Worm (Caenorhabditis elegans) whole organism, young adult: ENCODE results near the gene smg-3.

Source experiments
- B0261.1 ChIP-seq: sonication (generic microtip); optimal IDR thresholded peaks from 2 replicates; lab custom pipeline; 2016; ENCODE audit warnings: mild to moderate bottlenecking, missing genetic modification characterization, moderate library complexity, missing compliant biosample characterization
- C17E4.6 ChIP-seq: fragments of 200-800 bp; sonication (Bioruptor generic); IDR thresholded peaks from 2 replicates; pipeline ENCODE4 v1.3.6; 2022; ENCODE audit warnings: missing genetic modification reagents, missing genetic modification characterization, missing compliant biosample characterization
- F22D6.2 ChIP-seq: sonication (generic microtip); optimal IDR thresholded peaks from 2 replicates; lab custom pipeline; 2016; ENCODE audit warnings: mild to moderate bottlenecking, missing genetic modification characterization, missing compliant biosample characterization
- F39B2.1 ChIP-seq: fragments of 200-800 bp; sonication (Bioruptor generic); IDR thresholded peaks from 2 replicates; pipeline ENCODE4 v1.3.6; 2022; ENCODE audit warnings: missing genetic modification reagents, missing genetic modification characterization, missing compliant biosample characterization
- F49E8.2 ChIP-seq: sonication (generic microtip); optimal IDR thresholded peaks from 3 replicates; lab custom pipeline; 2017; ENCODE audit warnings: missing genetic modification characterization, mild to moderate bottlenecking, missing compliant biosample characterization, antibody characterized with exemption, moderate library complexity; ENCODE audit not compliant: insufficient read depth
- F52B5.7 ChIP-seq: sonication (generic microtip); optimal IDR thresholded peaks from 2 replicates; lab custom pipeline; 2016; ENCODE audit warnings: mild to moderate bottlenecking, missing genetic modification characterization, missing compliant biosample characterization
- T26A5.8 ChIP-seq: sonication (generic microtip); optimal IDR thresholded peaks from 2 replicates; lab custom pipeline; 2016; ENCODE audit warnings: missing genetic modification characterization, missing compliant biosample characterization
- Y53G8AR.9 ChIP-seq: fragments of 200-800 bp; sonication (Bioruptor generic); conservative IDR thresholded peaks from 2 replicates; pipeline ENCODE4 v1.3.6; 2022; ENCODE audit warnings: missing genetic modification reagents, missing genetic modification characterization, missing compliant biosample characterization
- Y56A3A.18 ChIP-seq: fragments of 200-800 bp; sonication (Bioruptor generic); IDR thresholded peaks from 2 replicates; pipeline ENCODE4 v1.3.6; 2022; ENCODE audit warnings: missing genetic modification reagents, missing genetic modification characterization, missing compliant biosample characterization
- aptf-2 ChIP-seq: fragments of 200-800 bp; sonication (Bioruptor generic); conservative IDR thresholded peaks from 2 replicates; pipeline ENCODE4 v1.3.6; 2022; ENCODE audit warnings: missing genetic modification reagents, missing genetic modification characterization, missing compliant biosample characterization
- atf-7 ChIP-seq: sonication (generic microtip); optimal IDR thresholded peaks from 2 replicates; lab custom pipeline; 2017; ENCODE audit warnings: mild to moderate bottlenecking, missing genetic modification characterization, missing compliant biosample characterization
- bed-2 ChIP-seq: fragments of 200-800 bp; sonication (Bioruptor generic); IDR thresholded peaks from 2 replicates; pipeline ENCODE4 v1.3.6; 2022; ENCODE audit warnings: missing genetic modification reagents, missing genetic modification characterization, missing compliant biosample characterization
- ceh-40 ChIP-seq: fragments of 200-800 bp; sonication (Bioruptor generic); IDR thresholded peaks from 2 replicates; pipeline ENCODE4 v1.3.6; 2022; ENCODE audit warnings: missing genetic modification characterization, missing compliant biosample characterization
- ceh-58 ChIP-seq: fragments of 200-800 bp; sonication (Bioruptor generic); IDR thresholded peaks from 2 replicates; pipeline ENCODE4 v1.3.6; 2022; ENCODE audit warnings: missing genetic modification characterization, missing compliant biosample characterization
- chd-7 ChIP-seq: sonication (generic microtip); optimal IDR thresholded peaks from 2 replicates; lab custom pipeline; 2016; ENCODE audit warnings: mild to moderate bottlenecking, missing genetic modification characterization, moderate library complexity, missing compliant biosample characterization
- die-1 ChIP-seq: sonication (generic microtip); optimal IDR thresholded peaks from 2 replicates; lab custom pipeline; 2016; ENCODE audit warnings: missing genotype, mild to moderate bottlenecking, missing genetic modification characterization, missing compliant biosample characterization
- dpff-1 ChIP-seq: sonication (generic microtip); optimal IDR thresholded peaks from 2 replicates; lab custom pipeline; 2017; ENCODE audit warnings: mild to moderate bottlenecking, missing genetic modification characterization, missing compliant biosample characterization
- efl-1 ChIP-seq: fragments of 150-350 bp; optimal IDR thresholded peaks from 2 replicates; lab custom pipeline; 2014; ENCODE audit warnings: missing biosample characterization, missing genetic modification reagents, missing genetic modification characterization
- egl-18 ChIP-seq: fragments of 200-800 bp; sonication (Bioruptor generic); IDR thresholded peaks from 2 replicates; pipeline ENCODE4 v1.3.6; 2022; ENCODE audit warnings: missing genetic modification reagents, missing genetic modification characterization, missing compliant biosample characterization
- egl-44 ChIP-seq: fragments of 200-800 bp; sonication (Bioruptor generic); IDR thresholded peaks from 2 replicates; pipeline ENCODE4 v1.3.6; 2022; ENCODE audit warnings: missing genetic modification reagents, missing genetic modification characterization, missing compliant biosample characterization
- ekl-4 ChIP-seq: fragments of 200-800 bp; sonication (Bioruptor generic); IDR thresholded peaks from 2 replicates; pipeline ENCODE4 v1.3.6; 2022; ENCODE audit warnings: missing genetic modification reagents, missing genetic modification characterization, missing compliant biosample characterization
- fkh-3 ChIP-seq: sonication (generic microtip); optimal IDR thresholded peaks from 2 replicates; lab custom pipeline; 2016; ENCODE audit warnings: mild to moderate bottlenecking, missing genetic modification characterization, missing compliant biosample characterization
- gei-17 ChIP-seq: fragments of 200-800 bp; sonication (Bioruptor generic); optimal IDR thresholded peaks from 2 replicates; lab custom pipeline; 2018; ENCODE audit warnings: mild to moderate bottlenecking, missing genetic modification characterization, missing compliant biosample characterization
- him-1 ChIP-seq: sonication (generic microtip); optimal IDR thresholded peaks from 2 replicates; lab custom pipeline; 2016; ENCODE audit warnings: missing genotype, missing genetic modification reagents, missing genetic modification characterization, missing compliant biosample characterization
- hlh-12 ChIP-seq: sonication (generic microtip); optimal IDR thresholded peaks from 2 replicates; lab custom pipeline; 2016; ENCODE audit warnings: missing genetic modification characterization, missing compliant biosample characterization
- hmg-1.2 ChIP-seq: fragments of 200-800 bp; sonication (Bioruptor generic); IDR thresholded peaks from 2 replicates; pipeline ENCODE4 v1.3.6; 2022; ENCODE audit warnings: missing genetic modification reagents, missing genetic modification characterization, missing compliant biosample characterization
- hmg-20 ChIP-seq: fragments of 200-800 bp; sonication (Bioruptor generic); IDR thresholded peaks from 2 replicates; pipeline ENCODE4 v1.3.6; 2022; ENCODE audit warnings: missing genetic modification reagents, missing genetic modification characterization, missing compliant biosample characterization
- hrde-1 ChIP-seq: sonication (generic microtip); optimal IDR thresholded peaks from 2 replicates; lab custom pipeline; 2016; ENCODE audit warnings: missing genetic modification characterization, mild to moderate bottlenecking, missing compliant biosample characterization, moderate library complexity, missing genotype, missing genetic modification reagents, borderline replicate concordance
- lin-40 ChIP-seq: sonication (generic microtip); optimal IDR thresholded peaks from 2 replicates; lab custom pipeline; 2016; ENCODE audit warnings: missing genetic modification characterization, mild to moderate bottlenecking, missing compliant biosample characterization, missing genotype, missing genetic modification reagents
- lin-54 ChIP-seq: fragments of 200-800 bp; sonication (Bioruptor generic); optimal IDR thresholded peaks from 2 replicates; lab custom pipeline; 2018; ENCODE audit warnings: mild to moderate bottlenecking, missing genetic modification characterization, missing compliant biosample characterization
- madf-10 ChIP-seq: sonication (generic microtip); optimal IDR thresholded peaks from 2 replicates; lab custom pipeline; 2016; ENCODE audit warnings: mild to moderate bottlenecking, missing genetic modification characterization, missing compliant biosample characterization
- madf-6 ChIP-seq: fragments of 200-800 bp; sonication (Bioruptor generic); IDR thresholded peaks from 2 replicates; pipeline ENCODE4 v1.3.6; 2022; ENCODE audit warnings: missing genetic modification reagents, missing genetic modification characterization, missing compliant biosample characterization
- madf-8 ChIP-seq: fragments of 200-800 bp; sonication (Bioruptor generic); conservative IDR thresholded peaks from 2 replicates; pipeline ENCODE4 v1.3.6; 2022; ENCODE audit warnings: missing genetic modification reagents, missing genetic modification characterization, missing compliant biosample characterization
- mcd-1 ChIP-seq: fragments of 200-800 bp; sonication (Bioruptor generic); IDR thresholded peaks from 2 replicates; pipeline ENCODE4 v1.3.6; 2022; ENCODE audit warnings: missing genetic modification reagents, missing genetic modification characterization, missing compliant biosample characterization
- mes-4 ChIP-seq: sonication (generic microtip); optimal IDR thresholded peaks from 2 replicates; lab custom pipeline; 2016; ENCODE audit warnings: missing genotype, missing genetic modification characterization, missing compliant biosample characterization
- nfyb-1 ChIP-seq: fragments of 200-800 bp; sonication (Bioruptor generic); IDR thresholded peaks from 2 replicates; pipeline ENCODE4 v1.3.6; 2022; ENCODE audit warnings: missing genetic modification reagents, missing genetic modification characterization, missing compliant biosample characterization
- nhr-80 ChIP-seq: sonication (generic microtip); optimal IDR thresholded peaks from 2 replicates; lab custom pipeline; 2016; ENCODE audit warnings: missing genetic modification characterization, missing compliant biosample characterization
- nhr-90 ChIP-seq: sonication (generic microtip); optimal IDR thresholded peaks from 2 replicates; lab custom pipeline; 2016; ENCODE audit warnings: missing genotype, mild to moderate bottlenecking, missing genetic modification characterization, missing compliant biosample characterization
- pbrm-1 ChIP-seq: fragments of 200-800 bp; sonication (Bioruptor generic); IDR thresholded peaks from 2 replicates; pipeline ENCODE4 v1.3.6; 2022; ENCODE audit warnings: missing genetic modification reagents, missing genetic modification characterization, missing compliant biosample characterization
- pha-4 ChIP-seq: fragments of 150-350 bp; sonication (generic microtip); optimal IDR thresholded peaks from 2 replicates; lab custom pipeline; 2014; ENCODE audit warnings: missing biosample characterization, missing genetic modification reagents, missing genetic modification characterization
- sdz-38 ChIP-seq: sonication (generic microtip); optimal IDR thresholded peaks from 2 replicates; lab custom pipeline; 2016; ENCODE audit warnings: missing genotype, missing genetic modification characterization, missing compliant biosample characterization
- snpc-1.1 ChIP-seq: sonication (generic microtip); optimal IDR thresholded peaks from 2 replicates; lab custom pipeline; 2017; ENCODE audit warnings: missing genetic modification characterization, mild to moderate bottlenecking, missing compliant biosample characterization, antibody characterized with exemption, moderate library complexity, missing genotype, missing genetic modification reagents; ENCODE audit not compliant: insufficient read depth
- snpc-4 ChIP-seq, 5 experiments: fragments of 150-350 bp in 1 of 5; sonication (generic microtip) in 4 of 5; optimal IDR thresholded peaks; 2 replicates each; lab custom pipeline; 2014 to 2018; ENCODE audit warnings: missing genetic modification characterization in 5 of 5, missing biosample characterization in 3 of 5, antibody characterized with exemption in 2 of 5, mild to moderate bottlenecking in 2 of 5, missing compliant biosample characterization in 2 of 5, missing genotype in 2 of 5, moderate library complexity in 2 of 5, missing genetic modification reagents in 1 of 5
- sptf-2 ChIP-seq: fragments of 200-800 bp; sonication (Bioruptor generic); optimal IDR thresholded peaks from 2 replicates; lab custom pipeline; 2018; ENCODE audit warnings: mild to moderate bottlenecking, missing genetic modification characterization, missing compliant biosample characterization
- tbp1 ChIP-seq: fragments of 200-800 bp; sonication (Bioruptor generic); optimal IDR thresholded peaks from 2 replicates; lab custom pipeline; 2018; ENCODE audit warnings: mild to moderate bottlenecking, missing genetic modification characterization, missing compliant biosample characterization
- unc-130 ChIP-seq: sonication (generic microtip); optimal IDR thresholded peaks from 2 replicates; lab custom pipeline; 2016; ENCODE audit warnings: missing genetic modification reagents, missing genetic modification characterization, missing compliant biosample characterization
- ztf-22 ChIP-seq: fragments of 200-800 bp; sonication (Bioruptor generic); optimal IDR thresholded peaks from 2 replicates; lab custom pipeline; 2018; ENCODE audit warnings: mild to moderate bottlenecking, missing genetic modification characterization, moderate library complexity, missing compliant biosample characterization
- ztf-26 ChIP-seq: sonication (generic microtip); optimal IDR thresholded peaks from 2 replicates; lab custom pipeline; 2017; ENCODE audit warnings: missing genetic modification characterization, missing compliant biosample characterization
- ztf-3 ChIP-seq: fragments of 200-800 bp; sonication (Bioruptor generic); optimal IDR thresholded peaks from 2 replicates; lab custom pipeline; 2018; ENCODE audit warnings: mild to moderate bottlenecking, missing genetic modification characterization, missing compliant biosample characterization

Gene smg-3

ce11 chrIV:6321667-6322066 lies 51.2 kb downstream of the smg-3 start, which contains the start of gene Y73B6BL.29 (continued):
- TF ChIP-seq gei-17 (GFP tag; lab: Kevin White, UChicago) (peak; percentile 7), aptf-2 (GFP tag; lab: Robert Waterston, UW) (peak; percentile 72), efl-1 (peak; percentile 74), ekl-4 (GFP tag; lab: Robert Waterston, UW) (peak; percentile 85), him-1 (tag; lab: Kevin White, UChicago) (peak; percentile 45), C17E4.6 (GFP tag; lab: Robert Waterston, UW) (no peak), madf-6 (GFP tag; lab: Robert Waterston, UW) (peak; percentile 69), dpff-1 (no peak), tbp1 (peak; percentile 70), mcd-1 (GFP tag; lab: Robert Waterston, UW) (peak; percentile 81), T26A5.8 (no peak), hlh-12 (tag; lab: Kevin White, UChicago) (no peak), sdz-38 (tag; lab: Kevin White, UChicago) (no peak), ceh-58 (GFP tag; lab: Robert Waterston, UW) (no peak), F22D6.2 (tag; lab: Kevin White, UChicago) (peak; percentile 40), nfyb-1 (GFP tag; lab: Robert Waterston, UW) (peak; percentile 63), sptf-2 (GFP tag; lab: Kevin White, UChicago) (no peak), lin-54 (peak; percentile 94), chd-7 (tag; lab: Kevin White, UChicago) (peak; percentile 56), fkh-3 (tag; lab: Kevin White, UChicago) (no peak), madf-8 (GFP tag; lab: Robert Waterston, UW) (peak; percentile 55; the same call in 1 of the 2 replicates), nhr-80 (no peak), mes-4 (no peak), B0261.1 (tag; lab: Kevin White, UChicago) (peak; percentile 12), madf-10 (tag; lab: Kevin White, UChicago) (peak; percentile 72), ztf-26 (tag; lab: Kevin White, UChicago) (peak; percentile 1), F39B2.1 (GFP tag; lab: Robert Waterston, UW) (peak; percentile 58; the same call in 1 of the 2 replicates), hmg-1.2 (GFP tag; lab: Robert Waterston, UW) (peak; percentile 92), die-1 (tag; lab: Kevin White, UChicago) (no peak), pbrm-1 (GFP tag; lab: Robert Waterston, UW) (peak; percentile 53; the same call in 1 of the 2 replicates), egl-18 (GFP tag; lab: Robert Waterston, UW) (no peak), hrde-1 (tag; lab: Kevin White, UChicago) (no peak), F52B5.7 (tag; lab: Kevin White, UChicago) (peak; percentile 61), lin-40 (tag; lab: Kevin White, UChicago) (peak; percentile 85), ztf-3 (GFP tag; lab: Kevin White, UChicago) (no peak), snpc-4 (GFP tag; optimal IDR thresholded peaks at IDR 0.05; lab: Kevin White, UChicago) (peak; percentile 74), snpc-4 (tag; optimal IDR thresholded peaks at IDR 0.05; lab: Kevin White, UChicago) (peak; percentile 54 to 87 (median 78)), Y53G8AR.9 (GFP tag; lab: Robert Waterston, UW) (peak; percentile 84), pha-4 (tag; lab: Kevin White, UChicago) (no peak), ztf-22 (GFP tag; lab: Kevin White, UChicago) (no peak), egl-44 (GFP tag; lab: Robert Waterston, UW) (no peak), unc-130 (GFP tag; lab: Kevin White, UChicago) (peak; percentile 95), nhr-90 (tag; lab: Kevin White, UChicago) (no peak), hmg-20 (GFP tag; lab: Robert Waterston, UW) (peak; percentile 80), snpc-1.1 (tag; lab: Kevin White, UChicago) (peak; percentile 74), atf-7 (peak; percentile 65), ceh-40 (0 out of 2 replicates have a peak, but pooled peaks have one; percentile 43), F49E8.2 (tag; lab: Kevin White, UChicago) (no peak), bed-2 (GFP tag; lab: Robert Waterston, UW) (peak; percentile 88), Y56A3A.18 (GFP tag; lab: Robert Waterston, UW) (no peak)
